Fruit fly (Drosophila melanogaster) whole organism, embryonic: ENCODE measurements around the gene Sidpn.

Experiments used
- BEAF-32 ChIP-seq: fragments of 200-800 bp; sonication (Bioruptor generic); optimal IDR thresholded peaks from 3 replicates; lab custom pipeline; 2017; ENCODE audit warnings: missing biosample characterization, missing genetic modification characterization, mild to moderate bottlenecking, moderate library complexity, missing genetic modification reagents
- Bgb ChIP-seq: fragments of 200-800 bp; sonication (Bioruptor generic); IDR thresholded peaks from 2 replicates; pipeline ENCODE4 v1.3.6; 2022; ENCODE audit warnings: missing biosample characterization, missing genetic modification characterization; ENCODE audit not compliant: partially characterized antibody
- CG12104 ChIP-seq: fragments of 200-800 bp; sonication (Bioruptor generic); optimal IDR thresholded peaks from 3 replicates; lab custom pipeline; 2016; ENCODE audit warnings: missing biosample characterization, missing genetic modification characterization
- CG12155 ChIP-seq: fragments of 200-800 bp; sonication (Bioruptor generic); optimal IDR thresholded peaks from 3 replicates; lab custom pipeline; 2016; ENCODE audit warnings: missing biosample characterization, missing genetic modification characterization
- CG12236 ChIP-seq: fragments of 200-800 bp; sonication (Bioruptor generic); optimal IDR thresholded peaks from 2 replicates; lab custom pipeline; 2016; ENCODE audit warnings: missing biosample characterization, missing genetic modification characterization
- CG12391 ChIP-seq: fragments of 200-800 bp; sonication (Bioruptor generic); optimal IDR thresholded peaks from 3 replicates; lab custom pipeline; 2018; ENCODE audit warnings: missing biosample characterization, mild to moderate bottlenecking, missing genetic modification characterization, moderate library complexity
- CG13424 ChIP-seq: fragments of 200-800 bp; sonication (Bioruptor generic); optimal IDR thresholded peaks from 2 replicates; lab custom pipeline; 2019; ENCODE audit warnings: missing biosample characterization, mild to moderate bottlenecking, missing genetic modification characterization, moderate library complexity
- CG13624 ChIP-seq: fragments of 200-800 bp; sonication (Bioruptor generic); optimal IDR thresholded peaks from 2 replicates; lab custom pipeline; 2016; ENCODE audit warnings: missing biosample characterization, missing genetic modification characterization
- CG14860 ChIP-seq: fragments of 200-800 bp; sonication (Bioruptor generic); IDR thresholded peaks from 3 replicates; pipeline ENCODE4 v1.3.6; 2022; ENCODE audit warnings: missing biosample characterization, missing genetic modification characterization; ENCODE audit not compliant: partially characterized antibody
- CG15514 ChIP-seq: fragments of 200-800 bp; sonication (Bioruptor generic); optimal IDR thresholded peaks from 3 replicates; lab custom pipeline; 2017; ENCODE audit warnings: missing biosample characterization, missing genetic modification characterization, mild to moderate bottlenecking, moderate library complexity, missing genetic modification reagents
- CG17385 ChIP-seq: fragments of 200-800 bp; sonication (Bioruptor generic); optimal IDR thresholded peaks from 3 replicates; lab custom pipeline; 2018; ENCODE audit warnings: missing biosample characterization, mild to moderate bottlenecking, missing genetic modification characterization
- CG18476 ChIP-seq: fragments of 200-800 bp; sonication (Bioruptor generic); optimal IDR thresholded peaks from 2 replicates; lab custom pipeline; 2016; ENCODE audit warnings: missing biosample characterization, mild to moderate bottlenecking, missing genetic modification characterization
- CG2712 ChIP-seq: fragments of 200-800 bp; optimal IDR thresholded peaks from 3 replicates; lab custom pipeline; 2019; ENCODE audit warnings: missing biosample characterization, mild to moderate bottlenecking, missing genetic modification characterization, moderate library complexity
- CG33213 ChIP-seq: fragments of 200-800 bp; sonication (Bioruptor generic); optimal IDR thresholded peaks from 3 replicates; lab custom pipeline; 2016; ENCODE audit warnings: missing biosample characterization, missing genetic modification characterization
- CG4424 ChIP-seq: fragments of 200-800 bp; sonication (Bioruptor generic); optimal IDR thresholded peaks from 3 replicates; lab custom pipeline; 2016; ENCODE audit warnings: missing biosample characterization, missing genetic modification characterization
- CG4707 ChIP-seq: fragments of 200-800 bp; sonication (Bioruptor generic); optimal IDR thresholded peaks from 2 replicates; lab custom pipeline; 2018; ENCODE audit warnings: missing biosample characterization, mild to moderate bottlenecking, missing genetic modification characterization, moderate library complexity
- CG6654 ChIP-seq: fragments of 200-800 bp; sonication (Bioruptor generic); optimal IDR thresholded peaks from 2 replicates; lab custom pipeline; 2017; ENCODE audit warnings: missing biosample characterization, mild to moderate bottlenecking, missing genetic modification characterization
- CG6683 ChIP-seq: fragments of 200-800 bp; sonication (Bioruptor generic); optimal IDR thresholded peaks from 2 replicates; lab custom pipeline; 2017; ENCODE audit warnings: missing biosample characterization, mild to moderate bottlenecking, missing genetic modification characterization, missing genetic modification reagents
- CG7271 ChIP-seq: fragments of 200-800 bp; sonication (Bioruptor generic); optimal IDR thresholded peaks from 2 replicates; lab custom pipeline; 2018; ENCODE audit warnings: missing biosample characterization, mild to moderate bottlenecking, missing genetic modification characterization, moderate library complexity
- CG8089 ChIP-seq: fragments of 200-800 bp; sonication (Bioruptor generic); optimal IDR thresholded peaks from 3 replicates; lab custom pipeline; 2016; ENCODE audit warnings: missing biosample characterization, missing genetic modification characterization
- CG9797 ChIP-seq: fragments of 200-800 bp; sonication (Bioruptor generic); optimal IDR thresholded peaks from 3 replicates; lab custom pipeline; 2018; ENCODE audit warnings: missing biosample characterization, mild to moderate bottlenecking, missing genetic modification characterization
- CG9932 ChIP-seq: fragments of 200-800 bp; sonication (Bioruptor generic); IDR thresholded peaks from 2 replicates; pipeline ENCODE4 v1.3.6; 2022; ENCODE audit warnings: missing biosample characterization, missing genetic modification characterization
- CTCF ChIP-seq: fragments of 200-800 bp; sonication (Bioruptor generic); optimal IDR thresholded peaks from 2 replicates; lab custom pipeline; 2017; ENCODE audit warnings: missing biosample characterization, mild to moderate bottlenecking, missing genetic modification characterization, moderate library complexity
- Dek ChIP-seq: fragments of 200-800 bp; sonication (Bioruptor generic); optimal IDR thresholded peaks from 3 replicates; lab custom pipeline; 2019; ENCODE audit warnings: missing biosample characterization, mild to moderate bottlenecking, missing genetic modification characterization, moderate library complexity
- Dp ChIP-seq: fragments of 200-800 bp; sonication (Bioruptor generic); optimal IDR thresholded peaks from 2 replicates; lab custom pipeline; 2018; ENCODE audit warnings: missing biosample characterization, mild to moderate bottlenecking, missing genetic modification characterization, moderate library complexity
- Dref ChIP-seq: fragments of 200-800 bp; sonication (Bioruptor generic); IDR thresholded peaks from 2 replicates; pipeline ENCODE4 v1.3.6; 2022; ENCODE audit warnings: missing biosample characterization, missing genetic modification characterization
- Ets97D ChIP-seq: fragments of 200-800 bp; sonication (Bioruptor generic); optimal IDR thresholded peaks from 3 replicates; lab custom pipeline; 2016; ENCODE audit warnings: missing biosample characterization, missing genetic modification characterization
- Fer2 ChIP-seq: fragments of 200-800 bp; sonication (Bioruptor generic); optimal IDR thresholded peaks from 2 replicates; lab custom pipeline; 2018; ENCODE audit warnings: missing biosample characterization, mild to moderate bottlenecking, missing genetic modification characterization, moderate library complexity
- GATAe ChIP-seq: fragments of 200-800 bp; sonication (Bioruptor generic); conservative IDR thresholded peaks from 2 replicates; pipeline ENCODE4 v1.3.6; 2022; ENCODE audit warnings: missing biosample characterization, missing genetic modification characterization
- Lim3 ChIP-seq: fragments of 200-800 bp; sonication (Bioruptor generic); IDR thresholded peaks from 2 replicates; pipeline ENCODE4 v1.3.6; 2022; ENCODE audit warnings: missing biosample characterization, missing genetic modification characterization
- Mrtf ChIP-seq: fragments of 200-800 bp; sonication (Bioruptor generic); IDR thresholded peaks from 3 replicates; pipeline ENCODE4 v1.3.6; 2022; ENCODE audit warnings: missing biosample characterization, missing genetic modification characterization
- Ravus ChIP-seq: fragments of 200-800 bp; sonication (Bioruptor generic); IDR thresholded peaks from 2 replicates; pipeline ENCODE4 v1.3.6; 2022; ENCODE audit warnings: missing biosample characterization, missing genetic modification characterization
- Scr ChIP-seq: fragments of 200-800 bp; sonication (Bioruptor generic); IDR thresholded peaks from 2 replicates; pipeline ENCODE4 v1.3.6; 2022; ENCODE audit warnings: missing biosample characterization, missing genetic modification characterization; ENCODE audit not compliant: partially characterized antibody
- Side ChIP-seq: fragments of 200-800 bp; sonication (Bioruptor generic); optimal IDR thresholded peaks from 2 replicates; lab custom pipeline; 2016; ENCODE audit warnings: missing biosample characterization, missing genetic modification characterization
- TFAM ChIP-seq: fragments of 200-800 bp; sonication (Bioruptor generic); optimal IDR thresholded peaks from 2 replicates; lab custom pipeline; 2017; ENCODE audit warnings: missing biosample characterization, missing genetic modification characterization, inconsistent platforms
- br ChIP-seq: fragments of >200 bp; optimal IDR thresholded peaks from 2 replicates; lab custom pipeline; 2017
- cg ChIP-seq: fragments of 200-800 bp; sonication (Bioruptor generic); optimal IDR thresholded peaks from 3 replicates; lab custom pipeline; 2019; ENCODE audit warnings: missing biosample characterization, mild to moderate bottlenecking, missing genetic modification characterization, moderate library complexity
- corto ChIP-seq: fragments of 200-800 bp; sonication (Bioruptor generic); optimal IDR thresholded peaks from 2 replicates; lab custom pipeline; 2016; ENCODE audit warnings: missing biosample characterization, mild to moderate bottlenecking, missing genetic modification characterization, moderate library complexity
- crc ChIP-seq: fragments of 200-800 bp; sonication (Bioruptor generic); optimal IDR thresholded peaks from 2 replicates; lab custom pipeline; 2016; ENCODE audit warnings: missing biosample characterization, missing genetic modification characterization
- dan ChIP-seq: fragments of 200-800 bp; sonication (Bioruptor generic); IDR thresholded peaks from 2 replicates; pipeline ENCODE4 v1.3.6; 2022; ENCODE audit warnings: missing biosample characterization, missing genetic modification characterization
- fd3F ChIP-seq: fragments of 200-800 bp; sonication (Bioruptor generic); optimal IDR thresholded peaks from 2 replicates; lab custom pipeline; 2018; ENCODE audit warnings: missing biosample characterization, mild to moderate bottlenecking, missing genetic modification characterization, moderate library complexity
- grau ChIP-seq: fragments of 200-800 bp; optimal IDR thresholded peaks from 3 replicates; lab custom pipeline; 2019; ENCODE audit warnings: missing biosample characterization, mild to moderate bottlenecking, missing genetic modification characterization, moderate library complexity
- gro ChIP-seq: fragments of 200-800 bp; sonication (Bioruptor generic); optimal IDR thresholded peaks from 2 replicates; lab custom pipeline; 2016; ENCODE audit warnings: missing biosample characterization, missing genetic modification characterization
- h ChIP-seq: fragments of >200 bp; optimal IDR thresholded peaks from 2 replicates; lab custom pipeline; 2017
- jigr1 ChIP-seq: fragments of 200-800 bp; sonication (Bioruptor generic); IDR thresholded peaks from 3 replicates; pipeline ENCODE4 v1.3.6; 2022; ENCODE audit warnings: missing biosample characterization, missing genetic modification characterization
- kah ChIP-seq: fragments of 200-800 bp; sonication (Bioruptor generic); optimal IDR thresholded peaks from 2 replicates; lab custom pipeline; 2018; ENCODE audit warnings: missing biosample characterization, mild to moderate bottlenecking, missing genetic modification characterization
- onecut ChIP-seq: fragments of 200-800 bp; sonication (Bioruptor generic); IDR thresholded peaks from 2 replicates; pipeline ENCODE4 v1.3.6; 2022; ENCODE audit warnings: missing biosample characterization, missing genetic modification characterization
- pfk ChIP-seq: fragments of 200-800 bp; sonication (Bioruptor generic); optimal IDR thresholded peaks from 2 replicates; lab custom pipeline; 2018; ENCODE audit warnings: missing biosample characterization, mild to moderate bottlenecking, missing genetic modification characterization, moderate library complexity
- sug ChIP-seq: fragments of 200-800 bp; optimal IDR thresholded peaks from 2 replicates; lab custom pipeline; 2019; ENCODE audit warnings: missing biosample characterization, mild to moderate bottlenecking, missing genetic modification characterization, moderate library complexity
- tin ChIP-seq: fragments of 200-800 bp; sonication (Bioruptor generic); optimal IDR thresholded peaks from 3 replicates; lab custom pipeline; 2016; ENCODE audit warnings: missing biosample characterization, missing genetic modification characterization
- unpg ChIP-seq: fragments of 200-800 bp; sonication (Bioruptor generic); optimal IDR thresholded peaks from 3 replicates; lab custom pipeline; 2018; ENCODE audit warnings: missing biosample characterization, mild to moderate bottlenecking, missing genetic modification characterization, moderate library complexity
- wek ChIP-seq: fragments of 200-800 bp; sonication (Bioruptor generic); optimal IDR thresholded peaks from 3 replicates; lab custom pipeline; 2018; ENCODE audit warnings: missing biosample characterization, mild to moderate bottlenecking, missing genetic modification characterization, moderate library complexity
- zfh1 ChIP-seq: fragments of 200-800 bp; sonication (Bioruptor generic); IDR thresholded peaks from 3 replicates; pipeline ENCODE4 v1.3.6; 2022; ENCODE audit warnings: missing biosample characterization, missing genetic modification characterization

Sidpn gene

DNA sequence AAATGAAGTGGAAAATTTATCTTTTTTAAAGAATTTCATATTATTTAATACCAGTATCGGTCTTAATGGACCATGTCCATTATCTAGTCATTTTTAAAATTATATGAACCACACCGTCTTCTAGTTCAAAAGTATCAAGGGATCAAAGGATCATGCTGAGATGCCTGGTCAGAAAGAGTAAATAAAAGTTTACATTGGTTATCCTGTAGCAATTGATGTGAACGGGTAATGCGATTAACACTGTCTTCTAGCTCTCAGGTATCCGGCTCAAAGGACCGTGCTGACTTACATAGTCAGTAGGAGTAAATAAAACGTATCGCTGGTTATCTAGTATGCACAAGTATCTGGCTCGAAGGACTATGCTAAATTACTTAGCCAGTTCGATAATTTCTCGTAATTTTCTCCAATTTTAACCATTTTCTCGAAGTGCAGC is 8.3 kb upstream of the Sidpn start (continued):
- TF ChIP-seq Dek (no peak), kah (GFP tag; lab: Kevin White, UChicago) (no peak), dan (no peak), CG13624 (GFP tag; lab: Kevin White, UChicago) (no peak), Lim3 (GFP tag; lab: Robert Waterston, UW) (no peak), TFAM (GFP tag; lab: Kevin White, UChicago) (no peak), Ravus (GFP tag; lab: Robert Waterston, UW) (no peak), Fer2 (no peak), GATAe (no peak), br (lab: Kevin White, UChicago) (no peak), CG12155 (GFP tag; lab: Kevin White, UChicago) (no peak), wek (GFP tag; lab: Kevin White, UChicago) (no peak), CG9797 (GFP tag; lab: Kevin White, UChicago) (no peak), tin (GFP tag; lab: Kevin White, UChicago) (no peak), jigr1 (GFP tag; lab: Robert Waterston, UW) (no peak), Ets97D (GFP tag; lab: Kevin White, UChicago) (no peak), Dp (GFP tag; lab: Kevin White, UChicago) (no peak), CG6683 (no peak), CG12236 (no peak), CG8089 (GFP tag; lab: Kevin White, UChicago) (no peak), corto (GFP tag; lab: Kevin White, UChicago) (no peak), Mrtf (GFP tag; lab: Robert Waterston, UW) (no peak), CG4424 (peak; percentile 35), CG12391 (tag; lab: Kevin White, UChicago) (peak; percentile 7), gro (GFP tag; lab: Kevin White, UChicago) (no peak), BEAF-32 (GFP tag; lab: Kevin White, UChicago) (no peak), crc (GFP tag; lab: Kevin White, UChicago) (no peak), Side (GFP tag; lab: Kevin White, UChicago) (no peak), CG18476 (peak; percentile 6), unpg (GFP tag; lab: Kevin White, UChicago) (no peak), CG2712 (tag; lab: Kevin White, UChicago) (no peak), CG12104 (GFP tag; lab: Kevin White, UChicago) (no peak), Dref (no peak), CG4707 (no peak), CG33213 (GFP tag; lab: Kevin White, UChicago) (no peak), CG13424 (tag; lab: Kevin White, UChicago) (peak; percentile 43), h (lab: Kevin White, UChicago) (no peak), pfk (GFP tag; lab: Kevin White, UChicago) (no peak), CG15514 (no peak), Scr (GFP tag; lab: Robert Waterston, UW) (no peak), onecut (GFP tag; lab: Robert Waterston, UW) (no peak), CG7271 (tag; lab: Kevin White, UChicago) (no peak), cg (no peak), grau (tag; lab: Kevin White, UChicago) (peak; percentile 27), CG17385 (peak; percentile 31), CG14860 (GFP tag; lab: Robert Waterston, UW) (no peak), Bgb (GFP tag; lab: Robert Waterston, UW) (no peak), CG6654 (GFP tag; lab: Kevin White, UChicago) (no peak), fd3F (GFP tag; lab: Kevin White, UChicago) (no peak), CTCF (GFP tag; lab: Kevin White, UChicago) (no peak), sug (tag; lab: Kevin White, UChicago) (peak; percentile 29), zfh1 (GFP tag; lab: Robert Waterston, UW) (no peak), CG9932 (GFP tag; lab: Robert Waterston, UW) (no peak)
